Fruit fly (Drosophila melanogaster): ENCODE data around the gene Polr2D.

Polr2D gene

DNA sequence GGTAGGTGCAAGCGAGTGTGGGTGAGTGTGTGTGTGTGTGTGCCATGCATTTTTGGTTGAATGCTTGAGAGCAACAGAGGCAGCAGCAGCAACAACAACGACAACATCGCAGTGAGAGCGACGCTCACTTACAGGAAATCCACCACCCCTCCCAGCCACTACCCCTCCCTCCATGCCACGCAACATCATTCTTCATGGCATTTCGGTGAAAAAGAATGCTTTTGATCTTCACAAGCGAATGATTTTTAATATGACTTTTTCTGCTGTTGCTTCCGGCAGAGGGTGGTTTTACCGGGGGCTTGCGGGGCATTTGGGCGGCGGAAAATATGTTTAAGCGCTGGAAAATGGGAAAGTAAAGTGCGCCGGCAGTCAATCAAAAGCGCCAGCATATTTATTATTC, 6.3 kb upstream of the Polr2D start:
- TF ChIP-seq Clk (GFP tag; optimal IDR thresholded peaks at IDR 0.05) = no peak
- TF ChIP-seq kay (GFP tag; ENCODE audit: borderline replicate concordance) = no peak
- no peak for TF ChIP-seq CG14711 (tag; optimal IDR thresholded peaks at IDR 0.05)
- TF ChIP-seq bab1 (GFP tag; optimal IDR thresholded peaks at IDR 0.05) = no peak
- no peak for TF ChIP-seq cnc (optimal IDR thresholded peaks at IDR 0.05)
- TF ChIP-seq CG7101 (tag; optimal IDR thresholded peaks at IDR 0.05) = no peak
- TF ChIP-seq CG7045 (GFP tag; optimal IDR thresholded peaks at IDR 0.05) = no peak
- TF ChIP-seq tj (GFP tag; optimal IDR thresholded peaks at IDR 0.05) = no peak
- TF ChIP-seq toe (GFP tag; optimal IDR thresholded peaks at IDR 0.05) = no peak

DNA sequence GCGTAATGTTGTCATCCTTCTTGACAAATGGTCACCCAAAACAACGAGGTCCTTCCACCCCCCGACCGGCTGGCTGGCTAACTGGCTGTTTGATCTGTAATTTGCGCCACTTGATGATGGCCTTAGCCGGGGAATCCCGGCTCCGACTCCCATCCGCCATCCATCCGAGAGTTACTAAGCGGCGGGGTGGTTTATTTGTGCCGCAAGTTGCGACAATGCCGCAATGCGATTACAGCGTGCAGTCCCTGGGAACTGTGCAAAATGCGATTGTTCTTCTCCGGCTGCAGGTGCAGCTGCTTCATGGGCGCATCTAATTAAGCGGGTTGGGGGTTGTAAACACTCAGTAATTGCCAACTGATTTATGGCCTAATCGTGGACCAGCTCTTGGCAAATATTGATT, 4.7 kb upstream of the Polr2D start:
- TF ChIP-seq CG14711 (tag; optimal IDR thresholded peaks at IDR 0.05) = no peak

DNA sequence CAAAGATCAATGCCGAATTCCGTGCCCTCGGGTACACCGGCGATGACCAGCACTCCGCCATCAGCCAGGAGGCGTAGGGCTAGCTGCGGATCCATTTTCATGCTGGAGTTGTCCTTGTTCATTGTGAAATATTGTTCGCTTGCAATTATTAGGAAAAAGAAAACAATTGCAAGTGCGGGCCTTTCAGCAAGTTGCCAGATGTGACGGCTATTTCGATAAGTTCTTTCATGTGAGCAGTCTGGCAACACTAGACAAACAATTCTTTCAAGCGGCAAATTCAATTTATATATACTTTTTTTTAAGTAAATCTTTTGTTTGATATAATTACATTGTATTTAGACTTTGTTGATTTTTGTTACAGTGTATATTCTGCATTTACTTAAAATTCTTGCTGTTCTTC, 2.7 kb downstream of the Polr2D start, which contains the start of gene CG12320:
CG12320 (minus strand) TSS at position 157 of the 400 bp plus-strand sequence.
- TF ChIP-seq cic (GFP tag; optimal IDR thresholded peaks at IDR 0.05) = no peak
- peak; percentile 45 for TF ChIP-seq bab1 (GFP tag; optimal IDR thresholded peaks at IDR 0.05)

DNA sequence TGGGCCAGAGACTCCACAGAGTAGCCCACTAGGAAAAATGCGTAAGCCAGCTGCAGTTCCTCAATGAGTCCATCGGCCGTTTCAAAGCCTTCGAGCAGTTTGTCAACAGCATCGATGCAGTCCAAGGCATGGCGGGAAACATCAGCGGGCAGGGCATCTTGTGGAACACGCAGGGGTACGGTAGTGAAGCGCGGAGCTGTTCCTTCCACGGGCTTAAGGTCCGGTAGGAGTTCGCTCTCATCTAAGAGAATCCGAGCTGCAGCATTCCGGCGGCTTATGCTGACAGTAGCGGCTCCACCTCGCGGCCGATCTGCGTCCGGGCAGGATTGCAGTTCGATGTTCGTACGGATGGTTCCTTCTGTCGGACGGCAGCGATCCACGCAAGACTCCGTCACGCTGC, 3.4 kb downstream of the Polr2D start:
- TF ChIP-seq Hr96 (GFP tag; optimal IDR thresholded peaks at IDR 0.05) (no peak), cnc (optimal IDR thresholded peaks at IDR 0.05) (no peak), CG33017 (tag; optimal IDR thresholded peaks at IDR 0.05) (no peak), pad (GFP tag; optimal IDR thresholded peaks at IDR 0.05) (no peak)

DNA sequence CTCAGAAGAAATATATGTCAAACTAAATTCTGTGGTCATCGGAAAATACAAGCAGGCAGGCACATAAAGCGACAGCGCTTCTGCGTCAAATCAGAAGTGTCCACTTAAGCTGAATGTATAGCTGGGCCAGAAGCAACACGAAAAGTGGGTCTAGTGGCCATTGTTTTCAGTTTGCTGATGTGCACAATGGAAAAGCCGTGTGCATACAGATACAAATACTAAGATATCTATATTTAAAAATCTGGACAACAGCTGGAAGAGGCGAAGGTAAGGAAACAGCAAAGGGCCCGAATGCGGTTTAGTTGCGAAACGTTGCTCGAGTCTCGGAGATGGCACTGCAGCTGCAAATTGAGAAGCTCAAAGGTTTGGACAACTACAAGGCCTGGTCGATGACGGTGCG, 4.5 kb downstream of the Polr2D start, which contains the start of gene CG18598:
CG18598 (plus strand) TSS at position 301 of the 400 bp plus-strand sequence.
- TF ChIP-seq CG11617 (GFP tag; optimal IDR thresholded peaks at IDR 0.05) = no peak
- no peak for TF ChIP-seq bab1 (GFP tag; optimal IDR thresholded peaks at IDR 0.05)
- no peak for TF ChIP-seq CG7045 (GFP tag; optimal IDR thresholded peaks at IDR 0.05)
- peak; percentile 26 for TF ChIP-seq tj (GFP tag; optimal IDR thresholded peaks at IDR 0.05)
- TF ChIP-seq CG12768 (GFP tag; optimal IDR thresholded peaks at IDR 0.05) = no peak

DNA sequence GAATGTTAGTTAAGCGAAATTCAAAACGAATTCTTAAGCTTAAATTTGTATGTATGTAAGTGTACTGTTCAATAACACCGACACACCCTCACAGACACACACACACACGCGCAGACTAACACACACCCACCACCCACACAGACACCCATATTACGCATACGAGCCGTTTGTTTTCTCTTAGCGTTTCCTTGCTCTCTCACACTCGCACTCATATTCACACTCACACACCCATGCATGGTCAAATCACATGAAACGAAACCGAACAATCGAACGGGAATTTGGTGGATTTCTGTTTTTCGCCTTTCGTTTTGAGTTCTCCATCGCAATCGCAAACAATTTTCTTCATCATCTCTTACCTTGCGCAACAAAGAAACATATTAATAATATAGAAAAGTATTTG, 6.0 kb downstream of the Polr2D start:
- TF ChIP-seq pad (GFP tag; optimal IDR thresholded peaks at IDR 0.05) = peak; percentile 19
- peak; percentile 46 for TF ChIP-seq tj (GFP tag; optimal IDR thresholded peaks at IDR 0.05)
- TF ChIP-seq ovo (GFP tag; optimal IDR thresholded peaks at IDR 0.05) = peak; percentile 43
- no peak for TF ChIP-seq CG12768 (GFP tag; optimal IDR thresholded peaks at IDR 0.05)

DNA sequence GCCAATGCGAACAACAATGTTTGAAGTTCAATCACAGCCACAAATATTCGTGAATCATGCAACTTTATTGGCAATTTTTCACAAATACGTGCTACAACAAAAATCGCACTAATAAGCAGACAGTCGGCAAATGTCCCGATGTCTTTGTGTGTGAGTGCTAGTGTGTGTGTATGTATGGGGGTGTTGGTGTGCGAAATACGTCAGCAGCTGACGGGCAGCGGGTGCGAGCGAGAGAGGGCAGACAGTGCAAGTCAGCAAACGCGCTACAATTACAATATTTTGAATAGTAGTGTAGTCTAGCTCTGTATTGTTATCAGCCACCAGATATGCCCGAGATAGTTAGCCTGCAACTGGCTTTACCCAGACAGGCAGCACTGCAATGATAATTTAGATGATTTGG, 9.2 kb downstream of the Polr2D start:
- peak; percentile 19 for TF ChIP-seq bab1 (GFP tag; optimal IDR thresholded peaks at IDR 0.05)
- TF ChIP-seq CG12768 (GFP tag; optimal IDR thresholded peaks at IDR 0.05) = peak; percentile 68
- TF ChIP-seq cnc (optimal IDR thresholded peaks at IDR 0.05) = peak in 1 of 2 experiments; percentile 83
- TF ChIP-seq cic (GFP tag; optimal IDR thresholded peaks at IDR 0.05) = peak; percentile 84
- TF ChIP-seq tj (GFP tag; optimal IDR thresholded peaks at IDR 0.05) = peak; percentile 95
- TF ChIP-seq CG7101 (tag; optimal IDR thresholded peaks at IDR 0.05) = no peak

DNA sequence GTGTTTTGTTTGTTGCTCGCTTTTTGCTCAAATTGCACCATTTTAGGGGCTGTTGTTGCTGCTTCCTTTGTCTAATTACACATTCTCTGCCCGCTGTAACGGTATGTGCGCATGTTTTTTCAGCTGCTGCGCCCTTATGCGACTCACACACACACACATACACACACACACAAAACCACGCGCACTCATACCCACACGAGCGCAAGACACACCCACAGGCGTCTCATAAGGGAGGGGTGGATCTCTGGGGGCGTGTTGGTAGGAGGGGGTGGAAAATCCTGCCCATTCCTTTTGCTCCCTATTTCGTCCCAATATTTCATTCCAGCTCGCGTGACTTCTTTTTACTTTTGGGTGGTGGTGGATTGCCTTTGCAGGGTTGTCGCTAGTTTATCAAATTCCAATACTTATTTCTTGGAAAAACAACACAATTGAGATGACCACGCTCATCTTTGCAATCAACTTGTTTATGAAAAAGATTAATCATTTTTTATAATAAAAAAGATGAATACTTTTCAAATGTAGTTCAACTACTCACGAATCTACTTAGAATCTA, 10.2 kb downstream of the Polr2D start:
- TF ChIP-seq ovo (GFP tag; optimal IDR thresholded peaks at IDR 0.05) (peak; percentile 73), CG14711 (tag; optimal IDR thresholded peaks at IDR 0.05) (peak; percentile 80), kay (GFP tag; ENCODE audit: borderline replicate concordance) (peak; percentile 73), Hr96 (GFP tag; optimal IDR thresholded peaks at IDR 0.05) (no peak)

DNA sequence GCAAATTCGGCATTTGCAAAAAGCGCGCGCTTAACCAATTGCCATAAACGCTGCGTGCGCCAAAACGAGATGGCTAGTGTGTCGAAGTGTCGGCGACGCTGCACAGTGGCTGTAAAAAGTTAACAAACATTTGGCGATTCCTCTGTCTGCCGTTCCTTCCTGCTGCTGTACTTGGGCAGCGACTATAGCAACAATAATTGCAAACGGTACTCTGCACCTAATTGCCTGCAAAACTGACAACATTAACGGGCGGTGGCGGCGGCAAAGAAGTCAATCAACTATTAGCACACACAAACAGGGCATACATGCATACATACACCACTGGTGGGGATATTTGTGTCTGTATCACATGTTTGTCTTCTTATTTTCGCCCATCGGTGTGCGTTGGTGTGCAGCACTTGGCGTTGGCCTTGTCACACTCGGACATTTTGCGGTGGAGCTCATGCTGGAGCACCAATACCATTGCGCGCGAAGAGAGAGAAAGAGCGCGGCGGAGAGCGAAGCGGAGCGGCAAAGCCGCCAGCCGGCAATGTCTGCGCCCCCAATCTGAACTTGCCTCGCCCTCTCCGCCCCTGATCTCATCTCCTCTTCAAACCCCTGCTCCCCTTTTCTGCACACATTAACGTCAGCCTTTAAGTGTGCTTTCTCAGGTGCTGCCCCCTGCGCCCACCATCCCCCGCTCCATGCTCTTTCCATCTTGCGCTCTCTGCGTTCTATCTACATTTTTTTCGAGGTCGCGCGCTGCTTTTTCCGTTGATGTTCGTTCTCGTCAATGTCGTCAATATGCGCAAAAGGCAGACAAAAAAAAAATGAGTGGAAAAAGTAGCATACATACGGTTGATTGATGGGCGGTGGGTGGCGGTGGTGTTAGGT, 10.9 kb downstream of the Polr2D start:
- TF ChIP-seq CG7045 (GFP tag; optimal IDR thresholded peaks at IDR 0.05) (peak; percentile 36), Crg-1 (GFP tag; optimal IDR thresholded peaks at IDR 0.05) (peak; percentile 53), Mnt (GFP tag; optimal IDR thresholded peaks at IDR 0.05) (peak; percentile 52), CG1620 (GFP tag; optimal IDR thresholded peaks at IDR 0.05) (peak; percentile 29), CG33017 (tag; optimal IDR thresholded peaks at IDR 0.05) (no peak), cic (GFP tag; optimal IDR thresholded peaks at IDR 0.05) (peak; percentile 82), bab1 (GFP tag; optimal IDR thresholded peaks at IDR 0.05) (peak; percentile 6), CG5204 (GFP tag; optimal IDR thresholded peaks at IDR 0.05) (no peak), CG14711 (tag; optimal IDR thresholded peaks at IDR 0.05) (no peak), tj (GFP tag; optimal IDR thresholded peaks at IDR 0.05) (peak; percentile 75), kay (GFP tag; ENCODE audit: borderline replicate concordance) (no peak), CG12768 (GFP tag; optimal IDR thresholded peaks at IDR 0.05) (peak; percentile 55), CG11617 (GFP tag; optimal IDR thresholded peaks at IDR 0.05) (peak; percentile 20), ovo (GFP tag; optimal IDR thresholded peaks at IDR 0.05) (no peak), Hr96 (GFP tag; optimal IDR thresholded peaks at IDR 0.05) (peak; percentile 33), pad (GFP tag; optimal IDR thresholded peaks at IDR 0.05) (peak; percentile 82), CG7101 (tag; optimal IDR thresholded peaks at IDR 0.05) (no peak), Clk (GFP tag; optimal IDR thresholded peaks at IDR 0.05) (no peak), cnc (optimal IDR thresholded peaks at IDR 0.05) (no peak), toe (GFP tag; optimal IDR thresholded peaks at IDR 0.05) (no peak)

All from whole organism, adult.